Fruit fly (Drosophila melanogaster): ENCODE data around the gene Atet.

Gene Atet

DNA sequence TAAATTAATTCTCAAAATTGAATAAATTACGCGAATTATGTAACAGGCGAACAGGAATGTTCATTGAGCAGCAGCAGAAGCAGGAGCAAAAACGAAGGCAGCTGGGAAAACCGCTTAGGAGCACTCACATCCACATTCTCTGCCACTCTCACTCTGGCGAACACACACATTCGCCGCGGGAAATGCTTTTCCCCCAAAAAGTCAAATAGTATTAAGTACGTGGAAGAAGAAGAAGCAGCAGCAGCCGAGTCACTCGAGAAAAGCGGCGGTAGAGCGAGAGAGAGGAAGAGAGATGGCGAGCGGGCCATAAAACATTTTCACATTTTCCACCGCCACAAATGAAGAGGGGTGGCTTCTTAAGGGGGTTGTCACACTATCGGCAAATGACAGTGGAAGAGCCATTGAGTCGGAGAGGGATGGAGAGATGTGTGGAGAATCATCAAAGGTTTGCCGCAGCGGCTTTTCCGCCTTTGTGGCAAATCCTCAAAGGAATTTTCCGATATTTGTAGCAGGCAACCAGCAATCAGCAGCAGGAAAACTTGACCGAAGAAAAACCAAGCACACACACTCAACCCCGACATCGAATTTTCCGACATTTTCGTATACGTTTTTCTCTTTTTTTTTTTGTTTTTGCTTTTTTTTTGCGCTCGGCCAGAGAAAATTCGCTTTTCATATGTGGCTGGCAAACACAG, 13.1 kb downstream of the Atet start (continued):
- no peak for TF ChIP-seq jumu (GFP tag; optimal IDR thresholded peaks at IDR 0.05)
- TF ChIP-seq kni (GFP tag; optimal IDR thresholded peaks at IDR 0.05): peak; percentile 77
- TF ChIP-seq Dip3 (GFP tag; optimal IDR thresholded peaks at IDR 0.05): peak; percentile 3
- 0 out of 4 replicates have a peak, but pooled peaks have one; percentile 59 for TF ChIP-seq chinmo (GFP tag; IDR thresholded peaks at IDR 0.05; ENCODE audit: partially characterized antibody)
- no peak for TF ChIP-seq CHES-1-like (GFP tag; optimal IDR thresholded peaks at IDR 0.05)
- peak; percentile 57; the same call in 2 of the 3 replicates for TF ChIP-seq CG2199 (GFP tag; IDR thresholded peaks at IDR 0.05)
- TF ChIP-seq Bgb (GFP tag; IDR thresholded peaks at IDR 0.05; ENCODE audit: partially characterized antibody): peak; percentile 30; the same call in 1 of the 2 replicates
- no peak for TF ChIP-seq cas (GFP tag; IDR thresholded peaks at IDR 0.05)
- TF ChIP-seq Scr (GFP tag; IDR thresholded peaks at IDR 0.05; ENCODE audit: partially characterized antibody): 0 out of 2 replicates have a peak, but pooled peaks have one; percentile 9
- TF ChIP-seq BEAF-32 (GFP tag; optimal IDR thresholded peaks at IDR 0.05): no peak
- peak; percentile 95 for TF ChIP-seq CG17385 (GFP tag; optimal IDR thresholded peaks at IDR 0.05)
- TF ChIP-seq tx (GFP tag; optimal IDR thresholded peaks at IDR 0.05): no peak
- TF ChIP-seq CG13894 (tag; optimal IDR thresholded peaks at IDR 0.05): peak; percentile 65
- TF ChIP-seq Atf-2 (GFP tag; optimal IDR thresholded peaks at IDR 0.05): no peak
- TF ChIP-seq fd64A (GFP tag; optimal IDR thresholded peaks at IDR 0.05): no peak
- TF ChIP-seq Fer1 (GFP tag; optimal IDR thresholded peaks at IDR 0.05): peak; percentile 17
- peak; percentile 53 for TF ChIP-seq sqz (GFP tag; optimal IDR thresholded peaks at IDR 0.05)
- TF ChIP-seq CG32532 (GFP tag; IDR thresholded peaks at IDR 0.05): peak; percentile 36; the same call in 1 of the 2 replicates
- TF ChIP-seq btn (GFP tag; optimal IDR thresholded peaks at IDR 0.05): no peak
- TF ChIP-seq B-H2 (GFP tag; optimal IDR thresholded peaks at IDR 0.05): peak; percentile 40
- 0 out of 2 replicates have a peak, but pooled peaks have one; percentile 12 for TF ChIP-seq Atf6 (GFP tag; IDR thresholded peaks at IDR 0.05)
- no peak for TF ChIP-seq org-1 (GFP tag; optimal IDR thresholded peaks at IDR 0.05)
- TF ChIP-seq cad (GFP tag; optimal IDR thresholded peaks at IDR 0.05): peak; percentile 86
- 0 out of 3 replicates have a peak, but pooled peaks have one; percentile 22 for TF ChIP-seq HLH4C (GFP tag; IDR thresholded peaks at IDR 0.05; ENCODE audit: partially characterized antibody)
- peak; percentile 21 for TF ChIP-seq MBD-R2 (GFP tag; IDR thresholded peaks at IDR 0.05)
- peak; percentile 76 for TF ChIP-seq Med (GFP tag)
- TF ChIP-seq CG7786 (GFP tag; optimal IDR thresholded peaks at IDR 0.05): no peak
- TF ChIP-seq Ets97D (GFP tag; optimal IDR thresholded peaks at IDR 0.05): no peak
- TF ChIP-seq CG8924 (tag; optimal IDR thresholded peaks at IDR 0.05): peak; percentile 51
- TF ChIP-seq HmgD (GFP tag; optimal IDR thresholded peaks at IDR 0.05): no peak
- peak; percentile 38 for TF ChIP-seq ac (GFP tag; optimal IDR thresholded peaks at IDR 0.05)
- TF ChIP-seq maf-S (GFP tag; optimal IDR thresholded peaks at IDR 0.05): no peak
- 0 out of 2 replicates have a peak, but pooled peaks have one; percentile 38 for TF ChIP-seq ttk (GFP tag; IDR thresholded peaks at IDR 0.05)
- 0 out of 3 replicates have a peak, but pooled peaks have one; percentile 30 for TF ChIP-seq vnd (GFP tag; IDR thresholded peaks at IDR 0.05; ENCODE audit: partially characterized antibody)
- TF ChIP-seq sens-2 (GFP tag; IDR thresholded peaks at IDR 0.05): no peak
- TF ChIP-seq lab (GFP tag; optimal IDR thresholded peaks at IDR 0.05): no peak
- TF ChIP-seq CG4404 (GFP tag; IDR thresholded peaks at IDR 0.05): no peak
- no peak for TF ChIP-seq Sry-δ (GFP tag; optimal IDR thresholded peaks at IDR 0.05)
- no peak for TF ChIP-seq CG7928 (GFP tag; optimal IDR thresholded peaks at IDR 0.05)
- no peak for TF ChIP-seq ap (GFP tag; IDR thresholded peaks at IDR 0.05)
- TF ChIP-seq CG11504 (tag; optimal IDR thresholded peaks at IDR 0.05): no peak
- peak; percentile 92 for TF ChIP-seq gsb-n (tag; optimal IDR thresholded peaks at IDR 0.05)
- TF ChIP-seq z (GFP tag; IDR thresholded peaks at IDR 0.05): peak; percentile 86; the same call in 2 of the 3 replicates
- TF ChIP-seq nmo (GFP tag; optimal IDR thresholded peaks at IDR 0.05): no peak
- TF ChIP-seq CG12659 (GFP tag; optimal IDR thresholded peaks at IDR 0.05): no peak
- no peak for TF ChIP-seq dati (GFP tag; IDR thresholded peaks at IDR 0.05)
- TF ChIP-seq CkIIα-i1 (GFP tag; IDR thresholded peaks at IDR 0.05): no peak
- TF ChIP-seq gcm (GFP tag; optimal IDR thresholded peaks at IDR 0.05): peak; percentile 28
- peak; percentile 90 for TF ChIP-seq sd (tag; optimal IDR thresholded peaks at IDR 0.05)

All from whole organism, embryonic.